Worm (Caenorhabditis elegans) whole organism, L2 larva: ENCODE measurements around the gene C37C3.18.
A peak's percentile ranks its signal among the peaks of the same experiment; 100 is the strongest.

Source experiments
- C34F6.9 ChIP-seq: fragments of 150-350 bp; optimal IDR thresholded peaks from 2 replicates; lab custom pipeline; 2014; ENCODE audit warnings: missing biosample characterization, missing genetic modification characterization
- F13H6.1 ChIP-seq: sonication (generic microtip); optimal IDR thresholded peaks from 2 replicates; lab custom pipeline; 2016; ENCODE audit warnings: missing genetic modification characterization, missing compliant biosample characterization
- R02D3.7 ChIP-seq: fragments of 150-350 bp; optimal IDR thresholded peaks from 2 replicates; lab custom pipeline; 2014; ENCODE audit warnings: missing biosample characterization, missing genetic modification characterization
- Y55F3AM.14 ChIP-seq: fragments of 200-800 bp; sonication (Bioruptor generic); optimal IDR thresholded peaks from 2 replicates; lab custom pipeline; 2018; ENCODE audit warnings: mild to moderate bottlenecking, missing genetic modification characterization, missing compliant biosample characterization
- alr-1 ChIP-seq: fragments of 150-350 bp; optimal IDR thresholded peaks from 2 replicates; lab custom pipeline; 2014; ENCODE audit warnings: missing biosample characterization, missing genetic modification characterization
- aly-2 ChIP-seq: fragments of 150-350 bp; optimal IDR thresholded peaks from 2 replicates; lab custom pipeline; 2014; ENCODE audit warnings: missing biosample characterization, missing genetic modification characterization
- ama-1 ChIP-seq: fragments of 150-350 bp; optimal IDR thresholded peaks from 2 replicates; lab custom pipeline; 2018; ENCODE audit warnings: inconsistent platforms
- ceh-16 ChIP-seq: fragments of 150-350 bp; optimal IDR thresholded peaks from 2 replicates; lab custom pipeline; 2014; ENCODE audit warnings: missing biosample characterization, missing genetic modification characterization
- ceh-82 ChIP-seq: fragments of 150-350 bp; optimal IDR thresholded peaks from 2 replicates; lab custom pipeline; 2014; ENCODE audit warnings: missing biosample characterization, missing genetic modification characterization
- crh-2 ChIP-seq: sonication (generic microtip); optimal IDR thresholded peaks from 2 replicates; lab custom pipeline; 2017; ENCODE audit warnings: missing biosample characterization, missing genetic modification characterization
- dmd-4 ChIP-seq: sonication (generic microtip); optimal IDR thresholded peaks from 2 replicates; lab custom pipeline; 2017; ENCODE audit warnings: missing biosample characterization, missing genetic modification characterization
- egl-27 ChIP-seq: sonication (generic microtip); optimal IDR thresholded peaks from 3 replicates; lab custom pipeline; 2017; ENCODE audit warnings: missing biosample characterization, missing genetic modification reagents, missing genetic modification characterization
- elt-3 ChIP-seq: sonication (generic microtip); optimal IDR thresholded peaks from 2 replicates; lab custom pipeline; 2017; ENCODE audit warnings: missing biosample characterization, missing genetic modification characterization
- fos-1 ChIP-seq: fragments of 150-350 bp; optimal IDR thresholded peaks from 2 replicates; lab custom pipeline; 2014; ENCODE audit warnings: missing biosample characterization, missing genetic modification characterization
- gmeb-1 ChIP-seq: fragments of 150-350 bp; optimal IDR thresholded peaks from 2 replicates; lab custom pipeline; 2014; ENCODE audit warnings: missing biosample characterization, missing genetic modification characterization
- lin-13 ChIP-seq: fragments of 150-350 bp; optimal IDR thresholded peaks from 2 replicates; lab custom pipeline; 2014; ENCODE audit warnings: missing biosample characterization, missing genetic modification reagents, missing genetic modification characterization
- lsy-2 ChIP-seq, 2 experiments: fragments of 150-350 bp in 1 of 2; sonication (generic microtip) in 1 of 2; optimal IDR thresholded peaks; 2 replicates each; lab custom pipeline; 2014 to 2017; ENCODE audit warnings: missing biosample characterization in 2 of 2, missing genetic modification characterization in 2 of 2
- mab-5 ChIP-seq: fragments of 150-350 bp; optimal IDR thresholded peaks from 2 replicates; lab custom pipeline; 2014; ENCODE audit warnings: missing biosample characterization, missing genetic modification characterization
- mbf-1 ChIP-seq: sonication (generic microtip); optimal IDR thresholded peaks from 2 replicates; lab custom pipeline; 2017; ENCODE audit warnings: missing biosample characterization, missing genetic modification characterization
- nhr-10 ChIP-seq: sonication (generic microtip); optimal IDR thresholded peaks from 2 replicates; lab custom pipeline; 2017; ENCODE audit warnings: missing biosample characterization, missing genetic modification characterization
- nhr-12 ChIP-seq: fragments of 150-350 bp; optimal IDR thresholded peaks from 2 replicates; lab custom pipeline; 2014; ENCODE audit warnings: missing biosample characterization, missing genetic modification characterization
- nhr-129 ChIP-seq: fragments of 150-350 bp; optimal IDR thresholded peaks from 2 replicates; lab custom pipeline; 2014; ENCODE audit warnings: missing biosample characterization, missing genetic modification characterization
- nhr-23 ChIP-seq: fragments of 150-350 bp; optimal IDR thresholded peaks from 2 replicates; lab custom pipeline; 2014; ENCODE audit warnings: missing biosample characterization, missing genetic modification reagents, missing genetic modification characterization
- nhr-237 ChIP-seq: fragments of 150-350 bp; optimal IDR thresholded peaks from 2 replicates; lab custom pipeline; 2014; ENCODE audit warnings: missing biosample characterization, missing genetic modification characterization
- nhr-25 ChIP-seq: fragments of 150-350 bp; sonication (generic microtip); optimal IDR thresholded peaks from 3 replicates; lab custom pipeline; 2014; ENCODE audit warnings: missing biosample characterization, missing genetic modification characterization
- peb-1 ChIP-seq: fragments of 150-350 bp; optimal IDR thresholded peaks from 2 replicates; lab custom pipeline; 2014; ENCODE audit warnings: missing biosample characterization, missing genetic modification characterization
- skn-1 ChIP-seq: sonication (generic microtip); optimal IDR thresholded peaks from 2 replicates; lab custom pipeline; 2017; ENCODE audit warnings: missing biosample characterization, missing genetic modification characterization
- sma-3 ChIP-seq: sonication (generic microtip); optimal IDR thresholded peaks from 2 replicates; lab custom pipeline; 2016; ENCODE audit warnings: missing genetic modification reagents, missing genetic modification characterization, missing compliant biosample characterization
- sma-9 ChIP-seq, 2 experiments: fragments of 150-350 bp in 1 of 2; sonication (generic microtip) in 1 of 2; optimal IDR thresholded peaks; 2 replicates each; lab custom pipeline; 2014 to 2016; ENCODE audit warnings: missing genetic modification characterization in 2 of 2, mild to moderate bottlenecking in 1 of 2, missing biosample characterization in 1 of 2, missing compliant biosample characterization in 1 of 2, missing genetic modification reagents in 1 of 2, moderate library complexity in 1 of 2
- unc-39 ChIP-seq: fragments of 150-350 bp; optimal IDR thresholded peaks from 2 replicates; lab custom pipeline; 2014; ENCODE audit warnings: missing biosample characterization, missing genetic modification characterization
- unc-55 ChIP-seq: fragments of 150-350 bp; sonication (generic microtip); optimal IDR thresholded peaks from 3 replicates; lab custom pipeline; 2014; ENCODE audit warnings: missing biosample characterization, missing genetic modification reagents, missing genetic modification characterization
- unc-62 ChIP-seq: fragments of 150-350 bp; optimal IDR thresholded peaks from 2 replicates; lab custom pipeline; 2014; ENCODE audit warnings: missing biosample characterization, missing genetic modification reagents, missing genetic modification characterization
- zag-1 ChIP-seq: fragments of 150-350 bp; optimal IDR thresholded peaks from 2 replicates; lab custom pipeline; 2014; ENCODE audit warnings: missing biosample characterization, missing genetic modification characterization

The C37C3.18 gene

DNA sequence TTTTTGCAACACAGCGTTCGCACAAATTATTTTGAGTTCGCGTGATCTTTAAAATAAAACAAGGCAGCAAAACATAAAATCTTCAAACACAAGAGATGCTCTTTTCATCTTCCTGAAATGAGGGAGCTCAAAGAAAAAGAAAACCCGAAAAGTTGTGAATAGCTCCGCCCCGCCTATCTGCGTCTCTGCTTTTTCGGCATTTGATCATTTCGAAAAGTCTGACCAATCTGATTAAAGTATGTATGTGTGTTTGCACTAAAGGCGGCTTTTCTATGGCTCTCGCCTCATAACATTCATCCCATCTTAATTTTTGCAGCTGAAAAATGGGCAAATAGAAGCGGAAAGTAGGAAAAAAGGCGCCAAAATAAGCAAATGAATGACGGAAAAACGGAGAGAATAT is 35.2 kb upstream of the C37C3.18 start:
- TF ChIP-seq C34F6.9 (tag; lab: Kevin White, UChicago) (peak; percentile 13), unc-55 (GFP tag; lab: Kevin White, UChicago) (peak; percentile 21), unc-62 (no peak)

ce11 chrV:7820270-7820669 is 34.5 kb upstream of the C37C3.18 start, which contains the start of gene lbp-4:
lbp-4 (plus strand) TSS chrV:7820578.
- peak; percentile 71 for TF ChIP-seq C34F6.9 (tag; lab: Kevin White, UChicago)
- TF ChIP-seq ama-1 (lab: Kevin White, UChicago), result no peak
- TF ChIP-seq sma-9 (GFP tag; optimal IDR thresholded peaks at IDR 0.05; lab: Kevin White, UChicago), result peak; percentile 7
- no peak for TF ChIP-seq sma-9 (tag; optimal IDR thresholded peaks at IDR 0.05; lab: Kevin White, UChicago)
- TF ChIP-seq nhr-25 (tag; lab: Kevin White, UChicago), result no peak
- peak; percentile 27 for TF ChIP-seq gmeb-1
- no peak for TF ChIP-seq nhr-10 (tag; lab: Kevin White, UChicago)
- TF ChIP-seq dmd-4 (tag; lab: Kevin White, UChicago), result no peak
- TF ChIP-seq R02D3.7, result no peak
- TF ChIP-seq nhr-129 (tag; lab: Kevin White, UChicago), result peak; percentile 24
- TF ChIP-seq crh-2, result peak; percentile 47
- TF ChIP-seq lsy-2 (tag; optimal IDR thresholded peaks at IDR 0.05; lab: Kevin White, UChicago), result peak in 1 of 2 experiments; percentile 64
- peak; percentile 50 for TF ChIP-seq fos-1 (tag; lab: Kevin White, UChicago)
- peak; percentile 71 for TF ChIP-seq unc-55 (GFP tag; lab: Kevin White, UChicago)
- TF ChIP-seq unc-39, result no peak
- TF ChIP-seq sma-3, result peak; percentile 45

DNA sequence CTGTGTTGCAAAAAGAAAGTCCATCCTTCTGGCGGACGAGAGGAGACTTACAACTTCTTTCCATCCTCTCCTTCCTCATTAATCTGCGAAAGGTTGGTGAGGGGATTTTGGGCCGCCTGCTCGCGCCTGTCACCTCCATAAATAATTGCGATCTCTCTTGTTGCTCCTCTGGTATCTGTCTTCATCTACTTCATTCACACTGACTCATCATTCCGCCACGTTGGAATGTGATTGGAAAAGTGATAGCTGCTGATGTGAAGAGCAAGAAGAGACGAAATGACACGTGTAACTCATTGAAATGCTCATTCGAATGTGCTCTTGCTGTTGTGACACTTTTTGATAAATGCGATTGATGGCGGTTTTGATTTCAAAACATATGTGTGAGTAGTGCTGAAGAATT is 32.1 kb upstream of the C37C3.18 start:
- TF ChIP-seq nhr-129 (tag; lab: Kevin White, UChicago), result peak; percentile 84
- no peak for TF ChIP-seq ceh-82 (tag; lab: Kevin White, UChicago)
- peak; percentile 82 for TF ChIP-seq F13H6.1 (tag; lab: Kevin White, UChicago)
- TF ChIP-seq nhr-25 (tag; lab: Kevin White, UChicago), result no peak
- peak; percentile 37 for TF ChIP-seq C34F6.9 (tag; lab: Kevin White, UChicago)
- TF ChIP-seq lsy-2 (tag; optimal IDR thresholded peaks at IDR 0.05; lab: Kevin White, UChicago), result peak in 1 of 2 experiments; percentile 57
- peak; percentile 56 for TF ChIP-seq mab-5 (tag; lab: Kevin White, UChicago)
- TF ChIP-seq nhr-10 (tag; lab: Kevin White, UChicago), result no peak
- TF ChIP-seq crh-2, result peak; percentile 60
- peak; percentile 19 for TF ChIP-seq egl-27 (tag; lab: Kevin White, UChicago)
- peak; percentile 32 for TF ChIP-seq sma-9 (GFP tag; optimal IDR thresholded peaks at IDR 0.05; lab: Kevin White, UChicago)
- no peak for TF ChIP-seq sma-9 (tag; optimal IDR thresholded peaks at IDR 0.05; lab: Kevin White, UChicago)
- TF ChIP-seq unc-62, result peak; percentile 8
- no peak for TF ChIP-seq aly-2 (tag; lab: Kevin White, UChicago)
- TF ChIP-seq, all 48 proteins: peak for 9

DNA sequence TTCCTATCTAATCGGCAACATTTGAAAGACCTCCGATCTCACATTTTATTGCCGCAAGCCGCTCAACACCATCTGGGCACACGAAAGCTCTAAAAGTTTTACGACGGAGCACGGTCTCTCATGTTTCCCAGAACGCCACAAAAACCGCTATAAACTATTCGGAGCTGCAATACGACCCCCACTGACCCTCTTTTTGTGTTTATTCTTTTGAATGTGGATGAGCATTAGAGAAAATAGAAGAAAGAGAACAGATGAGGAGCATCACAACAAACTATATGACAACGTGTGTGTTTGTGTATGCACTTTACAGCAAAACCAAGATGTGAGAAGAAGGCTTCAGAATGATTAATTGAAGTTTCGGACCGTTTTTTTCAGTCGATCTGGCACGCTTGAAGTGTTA is 30.7 kb upstream of the C37C3.18 start:
- TF ChIP-seq Y55F3AM.14 (GFP tag; lab: Kevin White, UChicago) (no peak), F13H6.1 (tag; lab: Kevin White, UChicago) (no peak), elt-3 (no peak), mbf-1 (tag; lab: Kevin White, UChicago) (no peak), alr-1 (tag; lab: Kevin White, UChicago) (no peak), peb-1 (tag; lab: Kevin White, UChicago) (no peak), lin-13 (GFP tag; lab: Kevin White, UChicago) (no peak), skn-1 (no peak), gmeb-1 (no peak), nhr-237 (tag; lab: Kevin White, UChicago) (no peak), nhr-10 (tag; lab: Kevin White, UChicago) (no peak), ama-1 (lab: Kevin White, UChicago) (no peak), nhr-23 (tag; lab: Kevin White, UChicago) (no peak), nhr-129 (tag; lab: Kevin White, UChicago) (no peak)

- TF ChIP-seq C34F6.9 (tag; lab: Kevin White, UChicago) (no peak), ceh-16 (tag; lab: Kevin White, UChicago) (no peak), R02D3.7 (no peak), F13H6.1 (tag; lab: Kevin White, UChicago) (peak; percentile 4)
- TF ChIP-seq, all 48 proteins: peak for 1
Measured at ce11 chrV:7825836-7826235, 29.0 kb upstream of the C37C3.18 start.

- TF ChIP-seq unc-39, result no peak
- TF ChIP-seq nhr-129 (tag; lab: Kevin White, UChicago), result no peak
- no peak for TF ChIP-seq ceh-16 (tag; lab: Kevin White, UChicago)
- TF ChIP-seq zag-1 (tag; lab: Kevin White, UChicago), result no peak
- no peak for TF ChIP-seq aly-2 (tag; lab: Kevin White, UChicago)
- TF ChIP-seq nhr-12 (tag; lab: Kevin White, UChicago), result no peak
- TF ChIP-seq sma-3, result no peak
- no peak for TF ChIP-seq dmd-4 (tag; lab: Kevin White, UChicago)
Measured at ce11 chrV:7826362-7826761, 28.4 kb upstream of the C37C3.18 start.
